Worm (Caenorhabditis elegans): Measurements from ENCODE around the gene Y54E2A.9.

- TF ChIP-seq nhr-237 (tag; optimal IDR thresholded peaks at IDR 0.05) (no peak), unc-62 (GFP tag; optimal IDR thresholded peaks at IDR 0.05) (no peak), ZK546.5 (tag; optimal IDR thresholded peaks at IDR 0.05) (no peak), nhr-12 (tag; optimal IDR thresholded peaks at IDR 0.05) (no peak), mdl-1 (tag; optimal IDR thresholded peaks at IDR 0.05) (no peak), egl-27 (tag; optimal IDR thresholded peaks at IDR 0.05) (no peak), skn-1 (tag; optimal IDR thresholded peaks at IDR 0.05) (no peak), ama-1 (optimal IDR thresholded peaks at IDR 0.05) (no peak), nhr-77 (tag; optimal IDR thresholded peaks at IDR 0.05) (no peak), elt-3 (tag; optimal IDR thresholded peaks at IDR 0.05) (no peak), nhr-11 (tag; optimal IDR thresholded peaks at IDR 0.05) (no peak), ztf-11 (tag; optimal IDR thresholded peaks at IDR 0.05) (no peak), aly-2 (tag; optimal IDR thresholded peaks at IDR 0.05) (no peak), ceh-82 (tag; optimal IDR thresholded peaks at IDR 0.05) (no peak)
Observed at ce11 chrII:14779851-14780250, 6.0 kb downstream of the Y54E2A.9 start.

Measured in whole organism, L2 larva.